Fruit fly (Drosophila melanogaster) whole organism, prepupa: Measurements from ENCODE around the gene CG31921.

Experiments used
- CG11762 ChIP-seq: fragments of 200-800 bp; sonication (Bioruptor generic); optimal IDR thresholded peaks from 3 replicates; lab custom pipeline; 2016; ENCODE audit warnings: missing biosample characterization, missing genetic modification characterization; ENCODE audit not compliant: insufficient read depth
- CG11902 ChIP-seq: fragments of 200-800 bp; sonication (Bioruptor generic); optimal IDR thresholded peaks from 3 replicates; lab custom pipeline; 2016; ENCODE audit warnings: missing biosample characterization, missing genetic modification characterization
- CG32006 ChIP-seq: fragments of 200-800 bp; sonication (Bioruptor generic); optimal IDR thresholded peaks from 3 replicates; lab custom pipeline; 2017; ENCODE audit warnings: missing biosample characterization, mild to moderate bottlenecking, missing genetic modification characterization
- CG8119 ChIP-seq: fragments of 200-800 bp; sonication (Bioruptor generic); IDR thresholded peaks from 3 replicates; pipeline ENCODE4 v1.3.6; 2022; ENCODE audit warnings: missing biosample characterization, missing genetic modification characterization
- Ets21C ChIP-seq: fragments of 200-800 bp; sonication (Bioruptor generic); optimal IDR thresholded peaks from 3 replicates; lab custom pipeline; 2016; ENCODE audit warnings: missing biosample characterization, missing genetic modification characterization
- Hr4 ChIP-seq: fragments of 200-800 bp; sonication (Bioruptor generic); optimal IDR thresholded peaks from 3 replicates; lab custom pipeline; 2016; ENCODE audit warnings: missing biosample characterization, missing genetic modification characterization
- Sox15 ChIP-seq: fragments of 200-800 bp; sonication (Bioruptor generic); optimal IDR thresholded peaks from 3 replicates; lab custom pipeline; 2016; ENCODE audit warnings: missing biosample characterization, missing genetic modification characterization
- cyc ChIP-seq: fragments of 200-800 bp; sonication (Bioruptor generic); optimal IDR thresholded peaks from 3 replicates; lab custom pipeline; 2016; ENCODE audit warnings: missing biosample characterization, missing genetic modification characterization
- fd59A ChIP-seq: fragments of 200-800 bp; sonication (Bioruptor generic); optimal IDR thresholded peaks from 2 replicates; lab custom pipeline; 2017; ENCODE audit warnings: missing biosample characterization, mild to moderate bottlenecking, missing genetic modification characterization, missing genetic modification reagents

dm6 chr2L:346781-347180, 14.6 kb upstream of the CG31921 start:
- no peak for TF ChIP-seq fd59A
- TF ChIP-seq Hr4 (GFP tag; lab: Kevin White, UChicago) = no peak
- TF ChIP-seq Ets21C (GFP tag; lab: Kevin White, UChicago) = no peak
- TF ChIP-seq CG11762 = no peak
- TF ChIP-seq cyc = no peak
- no peak for TF ChIP-seq Sox15 (GFP tag; lab: Kevin White, UChicago)
- no peak for TF ChIP-seq CG11902 (GFP tag; lab: Kevin White, UChicago)
- TF ChIP-seq CG32006 (GFP tag; lab: Kevin White, UChicago) = no peak
- no peak for TF ChIP-seq CG8119 (GFP tag; lab: Robert Waterston, UW)
